Worm (Caenorhabditis elegans) whole organism, L3 larva: ENCODE results near the gene btb-4.

Experiments used
- aly-2 ChIP-seq: fragments of 150-350 bp; optimal IDR thresholded peaks from 2 replicates; lab custom pipeline; 2014; ENCODE audit warnings: missing biosample characterization, missing genetic modification characterization
- ceh-16 ChIP-seq: sonication (generic microtip); optimal IDR thresholded peaks from 2 replicates; lab custom pipeline; 2017; ENCODE audit warnings: missing biosample characterization, missing genetic modification characterization
- ceh-28 ChIP-seq: fragments of 150-350 bp; optimal IDR thresholded peaks from 2 replicates; lab custom pipeline; 2014; ENCODE audit warnings: missing biosample characterization, missing genetic modification reagents, missing genetic modification characterization
- ceh-9 ChIP-seq: sonication (generic microtip); optimal IDR thresholded peaks from 2 replicates; lab custom pipeline; 2018; ENCODE audit warnings: missing biosample characterization, missing genetic modification characterization
- daf-12 ChIP-seq: fragments of 150-350 bp; optimal IDR thresholded peaks from 2 replicates; lab custom pipeline; 2014; ENCODE audit warnings: missing biosample characterization, missing genetic modification reagents, missing genetic modification characterization
- elt-2 ChIP-seq: sonication (generic microtip); optimal IDR thresholded peaks from 2 replicates; lab custom pipeline; 2016; ENCODE audit warnings: missing genetic modification reagents, mild to moderate bottlenecking, missing genetic modification characterization, missing compliant biosample characterization
- elt-3 ChIP-seq, 3 experiments: fragments of 150-350 bp in 1 of 3; sonication (generic microtip) in 2 of 3; optimal IDR thresholded peaks; 2 replicates in 2 of 3; 4 replicates in 1 of 3; lab custom pipeline; 2014 to 2017; ENCODE audit warnings: missing biosample characterization in 3 of 3, missing genetic modification characterization in 3 of 3
- eor-1 ChIP-seq, 2 experiments: fragments of 150-350 bp; optimal IDR thresholded peaks; 2 replicates each; lab custom pipeline; 2014 to 2018; ENCODE audit warnings: missing biosample characterization in 2 of 2, missing genetic modification characterization in 2 of 2
- fos-1 ChIP-seq: fragments of 150-350 bp; optimal IDR thresholded peaks from 2 replicates; lab custom pipeline; 2014; ENCODE audit warnings: missing biosample characterization, missing genetic modification characterization
- jun-1 ChIP-seq: fragments of 150-350 bp; optimal IDR thresholded peaks from 2 replicates; lab custom pipeline; 2014; ENCODE audit warnings: missing biosample characterization, missing genetic modification reagents, missing genetic modification characterization
- lin-39 ChIP-seq: fragments of 150-350 bp; optimal IDR thresholded peaks from 2 replicates; lab custom pipeline; 2018; ENCODE audit warnings: missing biosample characterization, missing genetic modification reagents, missing genetic modification characterization
- lsy-12 ChIP-seq: sonication (generic microtip); optimal IDR thresholded peaks from 2 replicates; lab custom pipeline; 2016; ENCODE audit warnings: mild to moderate bottlenecking, missing genetic modification characterization, missing compliant biosample characterization
- mdl-1 ChIP-seq: fragments of 150-350 bp; optimal IDR thresholded peaks from 2 replicates; lab custom pipeline; 2014; ENCODE audit warnings: missing biosample characterization, missing genetic modification characterization
- mml-1 ChIP-seq: fragments of 150-350 bp; sonication (generic microtip); optimal IDR thresholded peaks from 3 replicates; lab custom pipeline; 2014; ENCODE audit warnings: missing biosample characterization, missing genetic modification characterization
- nfya-1 ChIP-seq: sonication (generic microtip); optimal IDR thresholded peaks from 2 replicates; lab custom pipeline; 2017; ENCODE audit warnings: missing genetic modification characterization, mild to moderate bottlenecking, missing compliant biosample characterization, antibody characterized with exemption, moderate library complexity; ENCODE audit not compliant: insufficient read depth
- nhr-12 ChIP-seq: fragments of 150-350 bp; optimal IDR thresholded peaks from 2 replicates; lab custom pipeline; 2014; ENCODE audit warnings: missing biosample characterization, missing genetic modification characterization
- nhr-23 ChIP-seq: fragments of 150-350 bp; optimal IDR thresholded peaks from 2 replicates; lab custom pipeline; 2014; ENCODE audit warnings: missing biosample characterization, missing genetic modification reagents, missing genetic modification characterization
- nhr-25 ChIP-seq: sonication (generic microtip); optimal IDR thresholded peaks from 2 replicates; lab custom pipeline; 2017; ENCODE audit warnings: missing biosample characterization, missing genetic modification characterization
- nhr-43 ChIP-seq: sonication (generic microtip); optimal IDR thresholded peaks from 2 replicates; lab custom pipeline; 2016; ENCODE audit warnings: mild to moderate bottlenecking, missing genetic modification characterization, missing compliant biosample characterization; ENCODE audit not compliant: poor library complexity, severe bottlenecking
- nhr-67 ChIP-seq: fragments of 150-350 bp; optimal IDR thresholded peaks from 2 replicates; lab custom pipeline; 2014; ENCODE audit warnings: missing biosample characterization, missing genetic modification characterization
- nhr-76 ChIP-seq: fragments of 150-350 bp; sonication (generic microtip); optimal IDR thresholded peaks from 5 replicates; lab custom pipeline; 2014; ENCODE audit warnings: missing biosample characterization, missing genetic modification characterization
- nhr-77 ChIP-seq: fragments of 150-350 bp; optimal IDR thresholded peaks from 2 replicates; lab custom pipeline; 2014; ENCODE audit warnings: missing biosample characterization, missing genetic modification characterization
- pha-4 ChIP-seq: fragments of 150-350 bp; optimal IDR thresholded peaks from 2 replicates; lab custom pipeline; 2014; ENCODE audit warnings: missing biosample characterization, missing genetic modification reagents, missing genetic modification characterization
- pqm-1 ChIP-seq: fragments of 150-350 bp; optimal IDR thresholded peaks from 2 replicates; lab custom pipeline; 2017; ENCODE audit warnings: missing biosample characterization, missing genetic modification characterization, inconsistent platforms
- sea-2 ChIP-seq: fragments of 150-350 bp; sonication (generic microtip); optimal IDR thresholded peaks from 4 replicates; lab custom pipeline; 2014; ENCODE audit warnings: missing biosample characterization, missing genetic modification reagents, missing genetic modification characterization
- skn-1 ChIP-seq: fragments of 150-350 bp; optimal IDR thresholded peaks from 2 replicates; lab custom pipeline; 2014; ENCODE audit warnings: missing biosample characterization, missing genetic modification characterization
- tbx-2 ChIP-seq: sonication (generic microtip); optimal IDR thresholded peaks from 2 replicates; lab custom pipeline; 2016; ENCODE audit warnings: mild to moderate bottlenecking, missing genetic modification characterization, missing compliant biosample characterization
- unc-39 ChIP-seq: sonication (generic microtip); optimal IDR thresholded peaks from 4 replicates; lab custom pipeline; 2017; ENCODE audit warnings: missing biosample characterization, missing genetic modification characterization
- unc-62 ChIP-seq: fragments of 150-350 bp; sonication (generic microtip); optimal IDR thresholded peaks from 4 replicates; lab custom pipeline; 2014; ENCODE audit warnings: missing biosample characterization, missing genetic modification reagents, missing genetic modification characterization
- zag-1 ChIP-seq: fragments of 150-350 bp; optimal IDR thresholded peaks from 2 replicates; lab custom pipeline; 2014; ENCODE audit warnings: missing biosample characterization, missing genetic modification characterization
- ztf-11 ChIP-seq: fragments of 150-350 bp; optimal IDR thresholded peaks from 2 replicates; lab custom pipeline; 2014; ENCODE audit warnings: missing biosample characterization, missing genetic modification characterization
- ztf-4 ChIP-seq: fragments of 150-350 bp; optimal IDR thresholded peaks from 2 replicates; lab custom pipeline; 2014; ENCODE audit warnings: missing biosample characterization, missing genetic modification characterization

Gene btb-4

ce11 chrII:2028712-2029111 lies 3.4 kb upstream of the btb-4 start, which contains the start of gene bath-1:
bath-1 (minus strand) TSS chrII:2028812.
- TF ChIP-seq ztf-11 (tag; lab: Kevin White, UChicago): no peak
- TF ChIP-seq pha-4 (tag; lab: Kevin White, UChicago): no peak
- TF ChIP-seq mdl-1 (tag; lab: Kevin White, UChicago): no peak
- no peak for TF ChIP-seq eor-1 (tag; optimal IDR thresholded peaks at IDR 0.05; lab: Kevin White, UChicago)
- no peak for TF ChIP-seq ceh-28 (tag; lab: Kevin White, UChicago)
- no peak for TF ChIP-seq jun-1

DNA sequence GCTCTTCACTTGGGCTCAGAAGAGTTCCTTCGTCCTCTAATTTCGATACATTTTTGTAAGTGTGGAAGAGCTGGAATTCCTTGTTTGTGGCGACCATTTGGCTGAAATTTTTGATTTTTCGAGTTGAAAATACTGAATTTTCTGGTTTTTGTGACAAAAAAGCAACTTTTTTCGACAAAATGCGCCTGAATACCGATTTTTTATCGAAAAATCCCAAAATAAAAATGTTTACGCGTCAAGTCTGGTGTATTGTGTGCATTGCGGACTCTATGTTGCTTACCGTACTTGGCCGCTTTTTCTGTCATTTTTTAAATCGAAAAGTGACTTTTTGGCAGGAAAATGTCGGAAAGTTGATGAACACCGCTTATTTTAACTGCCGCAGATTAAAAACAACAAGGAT lies 1.7 kb upstream of the btb-4 start, which contains the start of gene bath-3:
TSS of gene bath-3 (minus strand) at position 101 of the 400 bp plus-strand sequence.
- TF ChIP-seq mml-1 (no peak), jun-1 (no peak), ceh-16 (no peak), tbx-2 (no peak), daf-12 (no peak), ztf-11 (tag; lab: Kevin White, UChicago) (no peak), nhr-12 (tag; lab: Kevin White, UChicago) (no peak), nhr-67 (tag; lab: Kevin White, UChicago) (no peak), lsy-12 (tag; lab: Kevin White, UChicago) (no peak), nhr-43 (tag; lab: Kevin White, UChicago) (no peak)
- TF ChIP-seq, all 47 proteins: peak for 0

- TF ChIP-seq sea-2 (no peak), nfya-1 (tag; lab: Kevin White, UChicago) (no peak), lsy-12 (tag; lab: Kevin White, UChicago) (no peak), lin-39 (tag; lab: Kevin White, UChicago) (no peak), ceh-16 (no peak)
- TF ChIP-seq, all 47 proteins: peak for 0
Observed at ce11 chrII:2031852-2032251, 264 bp upstream of the btb-4 start, which contains the start of gene bath-5. bath-5 (minus strand) TSS chrII:2031952.

ce11 chrII:2033286-2033685 lies 1.2 kb downstream of the btb-4 start, which contains the start of gene F59H6.14:
F59H6.14 (plus strand) TSS chrII:2033586.
- TF ChIP-seq nhr-67 (tag; lab: Kevin White, UChicago) (no peak), daf-12 (no peak), lsy-12 (tag; lab: Kevin White, UChicago) (no peak), nhr-25 (no peak), elt-2 (no peak)

- no peak for TF ChIP-seq nhr-76 (tag; lab: Kevin White, UChicago)
- TF ChIP-seq nhr-23: no peak
- no peak for TF ChIP-seq pqm-1
- no peak for TF ChIP-seq fos-1
- no peak for TF ChIP-seq mml-1
- no peak for TF ChIP-seq unc-39
- no peak for TF ChIP-seq zag-1 (tag; lab: Kevin White, UChicago)
- no peak for TF ChIP-seq nhr-43 (tag; lab: Kevin White, UChicago)
- TF ChIP-seq aly-2 (tag; lab: Kevin White, UChicago): no peak
- TF ChIP-seq ceh-16: no peak
- no peak for TF ChIP-seq nhr-77
Observed at ce11 chrII:2039288-2039687, 7.2 kb downstream of the btb-4 start, which contains the start of gene bath-19. bath-19 (minus strand) TSS chrII:2039388.

DNA sequence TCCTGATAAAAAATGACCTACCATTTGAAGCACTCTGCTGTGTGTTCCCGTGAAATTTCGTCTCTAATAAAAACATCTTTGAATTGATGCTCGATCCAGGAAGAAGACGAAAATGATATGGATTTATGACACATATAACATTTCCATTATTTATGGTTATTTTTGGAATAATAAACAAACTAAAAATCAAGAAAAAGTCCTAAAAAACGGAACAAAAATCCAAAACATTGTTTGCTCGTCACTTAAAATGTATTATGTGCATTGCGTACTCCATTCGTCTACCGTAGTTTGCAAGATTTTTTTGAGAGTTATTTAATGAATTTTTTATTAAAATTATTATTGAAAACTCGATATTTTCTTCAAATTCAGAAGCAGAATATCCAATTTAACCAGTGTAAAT lies 10.3 kb downstream of the btb-4 start, which contains the start of gene bath-20:
TSS of gene bath-20 (minus strand) at position 101 of the 400 bp plus-strand sequence.
- TF ChIP-seq skn-1 (tag; lab: Kevin White, UChicago) (no peak), nhr-67 (tag; lab: Kevin White, UChicago) (no peak), nhr-25 (no peak), ztf-4 (tag; lab: Kevin White, UChicago) (no peak), elt-3 (tag; optimal IDR thresholded peaks at IDR 0.05; lab: Kevin White, UChicago) (no peak), tbx-2 (no peak), ceh-9 (no peak), pqm-1 (no peak), aly-2 (tag; lab: Kevin White, UChicago) (no peak), unc-62 (GFP tag; lab: Kevin White, UChicago) (no peak), nhr-43 (tag; lab: Kevin White, UChicago) (no peak), eor-1 (tag; optimal IDR thresholded peaks at IDR 0.05; lab: Kevin White, UChicago) (no peak)
